Worm (Caenorhabditis elegans) whole organism, mixed stage, embryonic: Measurements from ENCODE around the gene F41G3.5.

Experiments used
- bed-3 ChIP-seq: fragments of 200-800 bp; sonication (Bioruptor generic); optimal IDR thresholded peaks from 3 replicates; lab custom pipeline; 2018; ENCODE audit warnings: mild to moderate bottlenecking, missing genetic modification characterization, moderate library complexity, missing compliant biosample characterization
- ces-1 ChIP-seq: fragments of 150-350 bp; optimal IDR thresholded peaks from 2 replicates; lab custom pipeline; 2014; ENCODE audit warnings: missing biosample characterization, missing genetic modification reagents, missing genetic modification characterization
- elt-1 ChIP-seq: sonication (generic microtip); optimal IDR thresholded peaks from 2 replicates; lab custom pipeline; 2017; ENCODE audit warnings: missing genetic modification characterization, mild to moderate bottlenecking, missing compliant biosample characterization, antibody characterized with exemption, moderate library complexity, borderline replicate concordance; ENCODE audit not compliant: insufficient read depth
- elt-3 ChIP-seq: fragments of 150-350 bp; optimal IDR thresholded peaks from 2 replicates; lab custom pipeline; 2014; ENCODE audit warnings: missing biosample characterization, missing genetic modification characterization
- flh-1 ChIP-seq: fragments of 200-800 bp; sonication (Bioruptor generic); optimal IDR thresholded peaks from 2 replicates; lab custom pipeline; 2018; ENCODE audit warnings: mild to moderate bottlenecking, missing genetic modification characterization, moderate library complexity, missing compliant biosample characterization
- lsy-2 ChIP-seq: fragments of 150-350 bp; optimal IDR thresholded peaks from 2 replicates; lab custom pipeline; 2014; ENCODE audit warnings: missing biosample characterization, missing genetic modification characterization
- mls-2 ChIP-seq: sonication (generic microtip); optimal IDR thresholded peaks from 2 replicates; lab custom pipeline; 2016; ENCODE audit warnings: mild to moderate bottlenecking, missing genetic modification characterization, moderate library complexity, missing compliant biosample characterization
- nhr-12 ChIP-seq: fragments of 150-350 bp; optimal IDR thresholded peaks from 2 replicates; lab custom pipeline; 2014; ENCODE audit warnings: missing biosample characterization, missing genetic modification characterization
- nhr-28 ChIP-seq: fragments of 150-350 bp; optimal IDR thresholded peaks from 2 replicates; lab custom pipeline; 2014; ENCODE audit warnings: missing biosample characterization, missing genetic modification characterization
- pha-4 ChIP-seq: fragments of 150-350 bp; optimal IDR thresholded peaks from 2 replicates; lab custom pipeline; 2018; ENCODE audit warnings: missing biosample characterization, missing genetic modification reagents, missing genetic modification characterization
- snpc-4 ChIP-seq: fragments of 150-350 bp; optimal IDR thresholded peaks from 2 replicates; lab custom pipeline; 2014; ENCODE audit warnings: missing biosample characterization, missing genetic modification characterization
- unc-62 ChIP-seq: fragments of 150-350 bp; optimal IDR thresholded peaks from 2 replicates; lab custom pipeline; 2014; ENCODE audit warnings: missing biosample characterization, missing genetic modification reagents, missing genetic modification characterization
- ztf-11 ChIP-seq: fragments of 150-350 bp; optimal IDR thresholded peaks from 2 replicates; lab custom pipeline; 2014; ENCODE audit warnings: missing biosample characterization, missing genetic modification characterization

DNA sequence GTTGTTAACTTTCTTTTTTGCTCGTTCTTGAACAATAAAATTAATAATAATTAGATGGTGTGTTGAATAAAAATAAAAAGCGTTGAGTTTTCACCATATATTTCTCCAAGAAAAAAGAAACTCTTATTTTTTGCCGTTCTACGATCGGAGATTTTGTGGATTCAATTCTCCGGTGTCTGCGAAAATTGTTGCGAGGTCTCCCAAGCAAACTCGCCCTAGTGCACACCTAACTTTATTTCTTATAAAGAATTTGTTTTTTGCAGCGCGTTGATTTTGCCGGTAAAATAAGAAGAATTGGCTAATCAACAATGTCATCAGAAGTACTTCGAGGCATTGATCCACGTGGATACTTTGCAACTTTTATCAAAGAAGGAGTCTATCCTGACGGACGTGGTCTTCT lies 5.1 kb upstream of the F41G3.5 start, which contains the start of gene exos-8:
- TF ChIP-seq nhr-12 (no peak), ztf-11 (tag; lab: Kevin White, UChicago) (no peak), elt-3 (tag; lab: Kevin White, UChicago) (no peak), bed-3 (GFP tag; lab: Kevin White, UChicago) (no peak), flh-1 (GFP tag; lab: Kevin White, UChicago) (no peak), elt-1 (tag; lab: Kevin White, UChicago) (no peak), lsy-2 (tag; lab: Kevin White, UChicago) (peak; percentile 67), snpc-4 (no peak), pha-4 (tag; lab: Kevin White, UChicago) (no peak), ces-1 (GFP tag; lab: Kevin White, UChicago) (peak; percentile 76), unc-62 (GFP tag; lab: Kevin White, UChicago) (no peak), nhr-28 (tag; lab: Kevin White, UChicago) (no peak), mls-2 (tag; lab: Kevin White, UChicago) (peak; percentile 50)
